Worm (Caenorhabditis elegans) whole organism, early embryonic: ENCODE measurements around the gene Y20C6A.1.

Source experiments
- B0310.2 ChIP-seq: sonication (generic microtip); optimal IDR thresholded peaks from 2 replicates; lab custom pipeline; 2016; ENCODE audit warnings: mild to moderate bottlenecking, missing genetic modification characterization, missing compliant biosample characterization
- ama-1 ChIP-seq: fragments of 150-350 bp; optimal IDR thresholded peaks from 2 replicates; lab custom pipeline; 2014
- pes-1 ChIP-seq: fragments of 200-800 bp; sonication (Bioruptor generic); IDR thresholded peaks from 2 replicates; pipeline ENCODE4 v1.3.6; 2022; ENCODE audit warnings: missing genetic modification reagents, missing genetic modification characterization, missing compliant biosample characterization

DNA sequence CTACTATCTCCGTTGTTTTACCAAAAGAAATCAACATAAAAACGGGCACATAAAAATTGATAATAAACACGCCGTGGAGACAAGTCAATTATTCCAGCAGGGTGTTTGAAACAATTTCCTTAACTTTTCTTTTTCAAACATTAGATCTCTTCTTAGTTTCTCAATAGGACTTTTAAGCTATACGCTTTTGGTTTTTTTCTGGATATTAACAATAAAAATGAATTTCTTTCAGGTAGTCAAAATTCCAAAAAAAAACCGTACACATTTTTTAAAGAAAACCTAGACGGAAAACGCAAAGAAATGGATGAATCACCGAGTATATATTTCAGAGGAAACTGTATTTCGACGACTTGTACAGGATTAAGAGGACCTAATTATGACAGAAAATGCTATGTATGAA, 45.2 kb downstream of the Y20C6A.1 start, which contains the start of gene fbxa-185:
- no peak for TF ChIP-seq pes-1 (GFP tag; lab: Robert Waterston, UW)
- no peak for TF ChIP-seq ama-1 (lab: Kevin White, UChicago)
- TF ChIP-seq B0310.2 = no peak
